Worm (Caenorhabditis elegans) whole organism, young adult: ENCODE results near the gene F38B2.4.

ENCODE experiments used
- B0336.3 ChIP-seq: fragments of 200-800 bp; sonication (Bioruptor generic); IDR thresholded peaks from 2 replicates; pipeline ENCODE4 v1.3.6; 2022; ENCODE audit warnings: missing genetic modification characterization, missing compliant biosample characterization
- F49E8.2 ChIP-seq: sonication (generic microtip); optimal IDR thresholded peaks from 3 replicates; lab custom pipeline; 2017; ENCODE audit warnings: missing genetic modification characterization, mild to moderate bottlenecking, missing compliant biosample characterization, antibody characterized with exemption, moderate library complexity; ENCODE audit not compliant: insufficient read depth
- athp-1 ChIP-seq: sonication (generic microtip); optimal IDR thresholded peaks from 2 replicates; lab custom pipeline; 2017; ENCODE audit warnings: mild to moderate bottlenecking, missing genetic modification characterization, missing compliant biosample characterization
- attf-5 ChIP-seq: fragments of 200-800 bp; sonication (Bioruptor generic); optimal IDR thresholded peaks from 2 replicates; lab custom pipeline; 2018; ENCODE audit warnings: mild to moderate bottlenecking, missing genetic modification characterization, missing compliant biosample characterization
- cebp-1 ChIP-seq, 2 experiments: fragments of 200-800 bp in 1 of 2; sonication (Bioruptor generic) in 1 of 2; sonication (generic microtip) in 1 of 2; IDR thresholded peaks in 1 of 2; optimal IDR thresholded peaks in 1 of 2; 2 replicates each; pipeline versions ENCODE4 v1.3.6 to Lab custom; 2017 to 2022; ENCODE audit warnings: missing compliant biosample characterization in 2 of 2, missing genetic modification characterization in 2 of 2, mild to moderate bottlenecking in 1 of 2, missing genetic modification reagents in 1 of 2, moderate library complexity in 1 of 2
- ets-4 ChIP-seq: fragments of 200-800 bp; sonication (Bioruptor generic); optimal IDR thresholded peaks from 2 replicates; lab custom pipeline; 2018; ENCODE audit warnings: mild to moderate bottlenecking, missing genetic modification characterization, missing compliant biosample characterization
- gei-17 ChIP-seq: fragments of 200-800 bp; sonication (Bioruptor generic); optimal IDR thresholded peaks from 2 replicates; lab custom pipeline; 2018; ENCODE audit warnings: mild to moderate bottlenecking, missing genetic modification characterization, missing compliant biosample characterization
- lir-1 ChIP-seq: fragments of 200-800 bp; sonication (Bioruptor generic); conservative IDR thresholded peaks from 2 replicates; pipeline ENCODE4 v1.3.6; 2022; ENCODE audit warnings: missing genetic modification reagents, missing genetic modification characterization, missing compliant biosample characterization
- madf-3 ChIP-seq: fragments of 200-800 bp; sonication (Bioruptor generic); IDR thresholded peaks from 2 replicates; pipeline ENCODE4 v1.3.6; 2022; ENCODE audit warnings: missing genetic modification reagents, missing genetic modification characterization, missing compliant biosample characterization
- nhr-179 ChIP-seq: sonication (generic microtip); optimal IDR thresholded peaks from 2 replicates; lab custom pipeline; 2016; ENCODE audit warnings: mild to moderate bottlenecking, missing genetic modification characterization, missing compliant biosample characterization

DNA sequence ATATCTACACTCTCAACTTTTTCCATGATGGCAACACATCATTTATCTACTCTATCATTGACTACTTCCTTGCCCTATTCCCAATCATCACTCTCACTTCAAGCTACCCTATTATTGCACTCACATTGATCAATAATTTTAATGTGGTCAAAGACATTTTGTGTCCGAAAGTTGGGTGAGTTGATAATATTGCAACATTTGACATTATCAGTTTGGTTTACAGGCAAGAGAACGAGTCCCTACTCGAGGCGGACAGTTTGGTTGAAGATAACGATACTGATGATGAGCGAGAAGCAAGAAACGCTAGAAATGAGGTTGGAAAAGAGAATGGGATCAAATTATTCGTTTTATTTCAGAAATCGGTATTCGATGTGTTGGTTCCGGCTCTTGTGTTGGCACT lies 22.8 kb downstream of the F38B2.4 start:
- TF ChIP-seq lir-1 (no peak), B0336.3 (GFP tag; lab: Robert Waterston, UW) (no peak), nhr-179 (no peak), madf-3 (GFP tag; lab: Robert Waterston, UW) (no peak), cebp-1 (GFP tag; IDR thresholded peaks at IDR 0.05; lab: Robert Waterston, UW) (no peak), cebp-1 (tag; optimal IDR thresholded peaks at IDR 0.05; lab: Kevin White, UChicago) (no peak), athp-1 (tag; lab: Kevin White, UChicago) (no peak), ets-4 (peak; percentile 33), gei-17 (GFP tag; lab: Kevin White, UChicago) (no peak), attf-5 (GFP tag; lab: Kevin White, UChicago) (no peak), F49E8.2 (tag; lab: Kevin White, UChicago) (no peak)
